Fruit fly (Drosophila melanogaster) whole organism, wandering third instar larva: ENCODE measurements around the gene CG10041.

Experiments used
- Abd-B ChIP-seq: fragments of >200 bp; optimal IDR thresholded peaks from 2 replicates; lab custom pipeline; 2017; ENCODE audit warnings: missing biosample characterization, missing genetic modification characterization
- CG9705 ChIP-seq: fragments of 200-800 bp; sonication (Bioruptor generic); optimal IDR thresholded peaks from 2 replicates; lab custom pipeline; 2018; ENCODE audit warnings: missing biosample characterization, mild to moderate bottlenecking, missing genetic modification characterization
- GATAd ChIP-seq: sonication (Bioruptor generic); optimal IDR thresholded peaks from 2 replicates; lab custom pipeline; 2016; ENCODE audit warnings: missing biosample characterization, missing genetic modification characterization
- N ChIP-seq: fragments of >200 bp; optimal IDR thresholded peaks from 2 replicates; lab custom pipeline; 2018; ENCODE audit warnings: missing biosample characterization, missing external identifiers, missing genetic modification characterization
- Sp1 ChIP-seq: fragments of 200-800 bp; sonication (Bioruptor generic); optimal IDR thresholded peaks from 3 replicates; lab custom pipeline; 2019; ENCODE audit warnings: missing biosample characterization, mild to moderate bottlenecking, missing genetic modification characterization, moderate library complexity
- h ChIP-seq: fragments of 200-800 bp; sonication (Bioruptor generic); optimal IDR thresholded peaks from 3 replicates; lab custom pipeline; 2016; ENCODE audit warnings: missing biosample characterization, mild to moderate bottlenecking, missing genetic modification characterization
- lola ChIP-seq: fragments of >200 bp; optimal IDR thresholded peaks from 2 replicates; lab custom pipeline; 2017; ENCODE audit warnings: missing biosample characterization, missing genetic modification characterization
- psq ChIP-seq: fragments of 200-800 bp; sonication (Bioruptor generic); optimal IDR thresholded peaks from 3 replicates; lab custom pipeline; 2017; ENCODE audit warnings: missing biosample characterization, mild to moderate bottlenecking, missing genetic modification characterization, moderate library complexity
- rgr ChIP-seq: fragments of 200-800 bp; sonication (Bioruptor generic); optimal IDR thresholded peaks from 3 replicates; lab custom pipeline; 2016; ENCODE audit warnings: missing biosample characterization, mild to moderate bottlenecking, missing genetic modification characterization
- usp ChIP-seq: fragments of >200 bp; optimal IDR thresholded peaks from 2 replicates; lab custom pipeline; 2017; ENCODE audit warnings: missing biosample characterization, missing genetic modification characterization

- TF ChIP-seq Abd-B (GFP tag; lab: Kevin White, UChicago) (no peak), N (no peak), usp (GFP tag; lab: Kevin White, UChicago) (no peak), rgr (no peak), Sp1 (GFP tag; lab: Kevin White, UChicago) (no peak), CG9705 (GFP tag; lab: Kevin White, UChicago) (no peak), psq (GFP tag; lab: Kevin White, UChicago) (no peak), GATAd (GFP tag; lab: Kevin White, UChicago) (no peak), h (GFP tag; lab: Kevin White, UChicago) (no peak), lola (GFP tag; lab: Kevin White, UChicago) (no peak)
Measured at dm6 chr3R:12347659-12348058, 4.2 kb downstream of the CG10041 start.
